Fruit fly (Drosophila melanogaster) whole organism, embryonic: Measurements from ENCODE around the gene CG9328.
A peak's percentile ranks its signal among the peaks of the same experiment; 100 is the strongest.

Experiments used
- Awh ChIP-seq: fragments of 200-800 bp; sonication (Bioruptor generic); IDR thresholded peaks from 2 replicates; pipeline ENCODE4, ENCODE4 v1.3.6; 2022; ENCODE audit warnings: missing biosample characterization, missing genetic modification characterization
- Bgb ChIP-seq: fragments of 200-800 bp; sonication (Bioruptor generic); IDR thresholded peaks from 2 replicates; pipeline ENCODE4 v1.3.6; 2022; ENCODE audit warnings: missing biosample characterization, missing genetic modification characterization; ENCODE audit not compliant: partially characterized antibody
- CG10979 ChIP-seq: fragments of 200-800 bp; sonication (Bioruptor generic); optimal IDR thresholded peaks from 2 replicates; lab custom pipeline; 2018; ENCODE audit warnings: missing biosample characterization, mild to moderate bottlenecking, missing genetic modification characterization, moderate library complexity
- CG12155 ChIP-seq: fragments of 200-800 bp; sonication (Bioruptor generic); optimal IDR thresholded peaks from 3 replicates; lab custom pipeline; 2016; ENCODE audit warnings: missing biosample characterization, missing genetic modification characterization
- CG12219 ChIP-seq: fragments of 200-800 bp; sonication (Bioruptor generic); optimal IDR thresholded peaks from 3 replicates; lab custom pipeline; 2018; ENCODE audit warnings: missing biosample characterization, mild to moderate bottlenecking, missing genetic modification characterization
- CG13296 ChIP-seq: fragments of 200-800 bp; sonication (Bioruptor generic); optimal IDR thresholded peaks from 3 replicates; lab custom pipeline; 2018; ENCODE audit warnings: missing biosample characterization, mild to moderate bottlenecking, missing genetic modification characterization
- CG13624 ChIP-seq: fragments of 200-800 bp; sonication (Bioruptor generic); optimal IDR thresholded peaks from 2 replicates; lab custom pipeline; 2016; ENCODE audit warnings: missing biosample characterization, missing genetic modification characterization
- CG13775 ChIP-seq: fragments of 200-800 bp; sonication (Bioruptor generic); optimal IDR thresholded peaks from 3 replicates; lab custom pipeline; 2017; ENCODE audit warnings: missing biosample characterization, mild to moderate bottlenecking, missing genetic modification characterization
- CG17328 ChIP-seq: fragments of 200-800 bp; sonication (Bioruptor generic); IDR thresholded peaks from 2 replicates; pipeline ENCODE4 v1.3.6; 2022; ENCODE audit warnings: missing biosample characterization, missing genetic modification characterization
- CG31388 ChIP-seq: fragments of 200-800 bp; sonication (Bioruptor generic); optimal IDR thresholded peaks from 2 replicates; lab custom pipeline; 2016; ENCODE audit warnings: missing biosample characterization, missing genetic modification characterization
- CG3281 ChIP-seq: fragments of 200-800 bp; sonication (Bioruptor generic); optimal IDR thresholded peaks from 3 replicates; lab custom pipeline; 2017; ENCODE audit warnings: missing biosample characterization, mild to moderate bottlenecking, missing genetic modification characterization
- CG3407 ChIP-seq: fragments of 200-800 bp; sonication (Bioruptor generic); optimal IDR thresholded peaks from 2 replicates; lab custom pipeline; 2018; ENCODE audit warnings: missing biosample characterization, mild to moderate bottlenecking, missing genetic modification characterization
- CG3726 ChIP-seq: fragments of 200-800 bp; sonication (Bioruptor generic); IDR thresholded peaks from 3 replicates; pipeline ENCODE4, ENCODE4 v1.3.6; 2022; ENCODE audit warnings: missing biosample characterization, missing genetic modification characterization
- CG4282 ChIP-seq: fragments of 200-800 bp; sonication (Bioruptor generic); optimal IDR thresholded peaks from 2 replicates; lab custom pipeline; 2016; ENCODE audit warnings: missing biosample characterization, missing genetic modification characterization
- CG4328 ChIP-seq: fragments of 200-800 bp; sonication (Bioruptor generic); optimal IDR thresholded peaks from 3 replicates; lab custom pipeline; 2017; ENCODE audit warnings: missing biosample characterization, missing genetic modification reagents, missing genetic modification characterization
- CG4424 ChIP-seq: fragments of 200-800 bp; sonication (Bioruptor generic); optimal IDR thresholded peaks from 3 replicates; lab custom pipeline; 2016; ENCODE audit warnings: missing biosample characterization, missing genetic modification characterization
- CG6272 ChIP-seq: fragments of 200-800 bp; sonication (Bioruptor generic); IDR thresholded peaks from 2 replicates; pipeline ENCODE4 v1.3.6; 2022; ENCODE audit warnings: missing biosample characterization, missing genetic modification characterization
- CG6791 ChIP-seq: fragments of 200-800 bp; sonication (Bioruptor generic); IDR thresholded peaks from 3 replicates; pipeline ENCODE4 v1.3.6; 2022; ENCODE audit warnings: missing biosample characterization, missing genetic modification characterization; ENCODE audit not compliant: partially characterized antibody
- CG8388 ChIP-seq: fragments of 200-800 bp; sonication (Bioruptor generic); optimal IDR thresholded peaks from 2 replicates; lab custom pipeline; 2019; ENCODE audit warnings: missing biosample characterization, mild to moderate bottlenecking, missing genetic modification characterization, moderate library complexity
- CG9876 ChIP-seq: fragments of 200-800 bp; sonication (Bioruptor generic); optimal IDR thresholded peaks from 2 replicates; lab custom pipeline; 2016; ENCODE audit warnings: missing biosample characterization, missing genetic modification characterization
- CG9932 ChIP-seq: fragments of 200-800 bp; sonication (Bioruptor generic); IDR thresholded peaks from 2 replicates; pipeline ENCODE4 v1.3.6; 2022; ENCODE audit warnings: missing biosample characterization, missing genetic modification characterization
- Dad ChIP-seq: fragments of 200-800 bp; sonication (Bioruptor generic); optimal IDR thresholded peaks from 3 replicates; lab custom pipeline; 2016; ENCODE audit warnings: missing biosample characterization, missing genetic modification characterization
- Elba2 ChIP-seq: fragments of 200-800 bp; sonication (Bioruptor generic); optimal IDR thresholded peaks from 3 replicates; lab custom pipeline; 2016; ENCODE audit warnings: missing biosample characterization, missing genetic modification characterization
- Fer2 ChIP-seq: fragments of 200-800 bp; sonication (Bioruptor generic); optimal IDR thresholded peaks from 2 replicates; lab custom pipeline; 2018; ENCODE audit warnings: missing biosample characterization, mild to moderate bottlenecking, missing genetic modification characterization, moderate library complexity
- H15 ChIP-seq: fragments of 200-800 bp; sonication (Bioruptor generic); IDR thresholded peaks from 3 replicates; pipeline ENCODE4 v1.3.6; 2022; ENCODE audit warnings: missing biosample characterization, missing genetic modification characterization
- HHEX ChIP-seq: fragments of 200-800 bp; sonication (Bioruptor generic); optimal IDR thresholded peaks from 3 replicates; lab custom pipeline; 2017; ENCODE audit warnings: missing biosample characterization, mild to moderate bottlenecking, missing genetic modification characterization, missing genetic modification reagents
- Hmr ChIP-seq: fragments of 200-800 bp; sonication (Bioruptor generic); optimal IDR thresholded peaks from 3 replicates; lab custom pipeline; 2017; ENCODE audit warnings: mild to moderate bottlenecking, missing biosample characterization, missing genetic modification reagents, missing genetic modification characterization
- Max ChIP-seq: fragments of 200-800 bp; sonication (Bioruptor generic); optimal IDR thresholded peaks from 2 replicates; lab custom pipeline; 2016; ENCODE audit warnings: missing biosample characterization, mild to moderate bottlenecking, missing genetic modification characterization
- Med ChIP-seq: fragments of 200-800 bp; sonication (Bioruptor generic); peaks from one replicate; lab custom pipeline; 2016; ENCODE audit warnings: missing biosample characterization, missing genetic modification characterization, mild to moderate bottlenecking, inconsistent platforms, moderate library complexity
- Myb ChIP-seq: fragments of 200-800 bp; sonication (Bioruptor generic); optimal IDR thresholded peaks from 2 replicates; lab custom pipeline; 2016; ENCODE audit warnings: missing biosample characterization, missing genetic modification characterization
- Neu2 ChIP-seq: fragments of 200-800 bp; sonication (Bioruptor generic); optimal IDR thresholded peaks from 3 replicates; lab custom pipeline; 2016; ENCODE audit warnings: missing biosample characterization, missing genetic modification characterization, borderline replicate concordance
- Rx ChIP-seq: fragments of 200-800 bp; sonication (Bioruptor generic); IDR thresholded peaks from 2 replicates; pipeline ENCODE4 v1.3.6; 2022; ENCODE audit warnings: missing biosample characterization, missing genetic modification characterization
- Sox100B ChIP-seq: fragments of 200-800 bp; sonication (Bioruptor generic); optimal IDR thresholded peaks from 3 replicates; lab custom pipeline; 2018; ENCODE audit warnings: missing biosample characterization, mild to moderate bottlenecking, missing genetic modification characterization
- Sox102F ChIP-seq: fragments of 200-800 bp; sonication (Bioruptor generic); optimal IDR thresholded peaks from 2 replicates; lab custom pipeline; 2018; ENCODE audit warnings: missing biosample characterization, mild to moderate bottlenecking, missing genetic modification characterization, moderate library complexity
- Tbp ChIP-seq: fragments of >200 bp; optimal IDR thresholded peaks from 2 replicates; lab custom pipeline; 2018; ENCODE audit warnings: missing biosample characterization, missing genetic modification characterization
- ab ChIP-seq: fragments of 200-800 bp; sonication (Bioruptor generic); optimal IDR thresholded peaks from 2 replicates; lab custom pipeline; 2016; ENCODE audit warnings: missing biosample characterization, missing genetic modification characterization
- abd-A ChIP-seq: fragments of 200-800 bp; sonication (Bioruptor generic); optimal IDR thresholded peaks from 3 replicates; lab custom pipeline; 2019; ENCODE audit warnings: missing biosample characterization, mild to moderate bottlenecking, missing genetic modification characterization, moderate library complexity
- cad ChIP-seq: fragments of >200 bp; optimal IDR thresholded peaks from 2 replicates; lab custom pipeline; 2017; ENCODE audit warnings: missing biosample characterization, missing genetic modification characterization
- corto ChIP-seq: fragments of 200-800 bp; sonication (Bioruptor generic); optimal IDR thresholded peaks from 2 replicates; lab custom pipeline; 2016; ENCODE audit warnings: missing biosample characterization, mild to moderate bottlenecking, missing genetic modification characterization, moderate library complexity
- dm ChIP-seq: fragments of 200-800 bp; sonication (Bioruptor generic); optimal IDR thresholded peaks from 3 replicates; lab custom pipeline; 2016; ENCODE audit warnings: missing biosample characterization, missing genetic modification characterization
- fd96Cb ChIP-seq: fragments of 200-800 bp; sonication (Bioruptor generic); optimal IDR thresholded peaks from 2 replicates; lab custom pipeline; 2018; ENCODE audit warnings: missing biosample characterization, mild to moderate bottlenecking, missing genetic modification characterization, moderate library complexity
- gcm2 ChIP-seq: fragments of 200-800 bp; sonication (Bioruptor generic); optimal IDR thresholded peaks from 2 replicates; lab custom pipeline; 2016; ENCODE audit warnings: missing biosample characterization, missing genetic modification characterization
- gsb ChIP-seq: fragments of 200-800 bp; sonication (Bioruptor generic); IDR thresholded peaks from 2 replicates; pipeline ENCODE4 v1.3.6; 2022; ENCODE audit warnings: missing biosample characterization, missing genetic modification characterization
- gsb-n ChIP-seq: fragments of 200-800 bp; sonication (Bioruptor generic); optimal IDR thresholded peaks from 3 replicates; lab custom pipeline; 2018; ENCODE audit warnings: missing biosample characterization, mild to moderate bottlenecking, missing genetic modification characterization
- jing ChIP-seq: fragments of 200-800 bp; sonication (Bioruptor generic); optimal IDR thresholded peaks from 2 replicates; lab custom pipeline; 2018; ENCODE audit warnings: missing biosample characterization, mild to moderate bottlenecking, missing genetic modification characterization
- lab ChIP-seq: fragments of 200-800 bp; sonication (Bioruptor generic); optimal IDR thresholded peaks from 3 replicates; lab custom pipeline; 2017; ENCODE audit warnings: missing biosample characterization, missing genetic modification characterization, mild to moderate bottlenecking, moderate library complexity, missing genetic modification reagents
- phol ChIP-seq: fragments of 200-800 bp; sonication (Bioruptor generic); optimal IDR thresholded peaks from 3 replicates; lab custom pipeline; 2018; ENCODE audit warnings: missing biosample characterization, mild to moderate bottlenecking, missing genetic modification characterization, moderate library complexity
- tgo ChIP-seq: fragments of 200-800 bp; sonication (Bioruptor generic); IDR thresholded peaks from 3 replicates; pipeline ENCODE4 v1.3.6; 2022; ENCODE audit warnings: missing biosample characterization, missing genetic modification characterization
- ttk ChIP-seq: fragments of 200-800 bp; sonication (Bioruptor generic); IDR thresholded peaks from 2 replicates; pipeline ENCODE4 v2.1.2; 2022; ENCODE audit warnings: missing biosample characterization, missing genetic modification characterization
- zen2 ChIP-seq: fragments of 200-800 bp; sonication (Bioruptor generic); IDR thresholded peaks from 3 replicates; pipeline ENCODE4 v1.3.6; 2022; ENCODE audit warnings: missing biosample characterization, missing genetic modification characterization; ENCODE audit not compliant: partially characterized antibody

The CG9328 gene

dm6 chr2L:20808510-20809195 lies 11.1 kb downstream of the CG9328 start (continued):
- TF ChIP-seq phol (no peak), CG13624 (no peak), CG13775 (no peak), CG6791 (GFP tag; lab: Robert Waterston, UW) (no peak), CG31388 (no peak), CG9932 (GFP tag; lab: Robert Waterston, UW) (peak; percentile 18; the same call in 1 of the 2 replicates), ab (GFP tag; lab: Kevin White, UChicago) (no peak), Sox102F (GFP tag; lab: Kevin White, UChicago) (no peak), Max (GFP tag; lab: Kevin White, UChicago) (no peak), Neu2 (no peak), H15 (GFP tag; lab: Robert Waterston, UW) (no peak), ttk (no peak), Myb (GFP tag; lab: Kevin White, UChicago) (no peak), CG10979 (tag; lab: Kevin White, UChicago) (no peak), CG12155 (no peak), gsb-n (no peak), CG17328 (GFP tag; lab: Robert Waterston, UW) (no peak), HHEX (GFP tag; lab: Kevin White, UChicago) (no peak), fd96Cb (tag; lab: Kevin White, UChicago) (no peak), CG3281 (GFP tag; lab: Kevin White, UChicago) (no peak), CG13296 (GFP tag; lab: Kevin White, UChicago) (no peak), Bgb (GFP tag; lab: Robert Waterston, UW) (no peak), CG3726 (GFP tag; lab: Robert Waterston, UW) (no peak), abd-A (tag; lab: Kevin White, UChicago) (peak; percentile 67), CG12219 (GFP tag; lab: Kevin White, UChicago) (no peak), CG6272 (GFP tag; lab: Robert Waterston, UW) (no peak), dm (no peak), CG8388 (GFP tag; lab: Kevin White, UChicago) (no peak), gsb (GFP tag; lab: Robert Waterston, UW) (no peak), Med (GFP tag; lab: Kevin White, UChicago) (peak; percentile 45), Rx (GFP tag; lab: Robert Waterston, UW) (no peak), Dad (no peak), Elba2 (no peak), Tbp (no peak), lab (GFP tag; lab: Kevin White, UChicago) (no peak), CG9876 (GFP tag; lab: Kevin White, UChicago) (no peak), Fer2 (tag; lab: Kevin White, UChicago) (no peak), tgo (GFP tag; lab: Robert Waterston, UW) (0 out of 3 replicates have a peak, but pooled peaks have one; percentile 3), CG4328 (GFP tag; lab: Kevin White, UChicago) (no peak), Awh (no peak), zen2 (0 out of 3 replicates have a peak, but pooled peaks have one; percentile 6), gcm2 (GFP tag; lab: Kevin White, UChicago) (no peak), corto (GFP tag; lab: Kevin White, UChicago) (no peak), jing (no peak), cad (GFP tag; lab: Kevin White, UChicago) (no peak), Hmr (no peak), CG3407 (GFP tag; lab: Kevin White, UChicago) (no peak), Sox100B (GFP tag; lab: Kevin White, UChicago) (no peak), CG4424 (GFP tag; lab: Kevin White, UChicago) (no peak), CG4282 (GFP tag; lab: Kevin White, UChicago) (no peak)
